Worm (Caenorhabditis elegans): ENCODE data around the gene grl-3.

The grl-3 gene

DNA sequence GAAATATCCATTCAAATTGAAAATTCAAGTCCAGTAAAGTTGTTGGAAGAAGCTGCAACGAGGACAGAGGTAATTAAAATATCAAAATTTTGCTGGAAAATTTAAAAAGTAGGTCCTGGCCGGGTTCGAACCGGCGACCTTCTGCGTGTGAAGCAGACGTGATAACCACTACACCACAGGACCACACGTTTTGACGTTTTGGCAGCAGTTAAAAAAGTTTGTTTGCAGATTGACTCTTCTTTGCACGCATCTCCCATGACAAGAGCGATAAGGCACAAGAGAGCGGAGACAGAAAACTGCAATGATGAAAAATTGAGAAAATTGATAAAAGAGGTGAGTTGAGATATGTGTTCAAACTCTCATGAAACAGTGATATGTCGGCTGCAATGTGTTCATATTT lies 814 bp downstream of the grl-3 start:
- TF ChIP-seq ham-2 (GFP tag; optimal IDR thresholded peaks at IDR 0.05): no peak
- no peak for TF ChIP-seq nhr-28 (tag; optimal IDR thresholded peaks at IDR 0.05)
- no peak for TF ChIP-seq drap-1 (GFP tag; optimal IDR thresholded peaks at IDR 0.05)
- TF ChIP-seq tbx-8 (GFP tag; optimal IDR thresholded peaks at IDR 0.05): no peak
- no peak for TF ChIP-seq zip-8 (tag; optimal IDR thresholded peaks at IDR 0.05)
- TF ChIP-seq ceh-39 (tag; optimal IDR thresholded peaks at IDR 0.05): no peak
- no peak for TF ChIP-seq unc-39 (tag; optimal IDR thresholded peaks at IDR 0.05)
- TF ChIP-seq mab-5 (tag; optimal IDR thresholded peaks at IDR 0.05): no peak
- no peak for TF ChIP-seq blmp-1 (tag; optimal IDR thresholded peaks at IDR 0.05)

DNA sequence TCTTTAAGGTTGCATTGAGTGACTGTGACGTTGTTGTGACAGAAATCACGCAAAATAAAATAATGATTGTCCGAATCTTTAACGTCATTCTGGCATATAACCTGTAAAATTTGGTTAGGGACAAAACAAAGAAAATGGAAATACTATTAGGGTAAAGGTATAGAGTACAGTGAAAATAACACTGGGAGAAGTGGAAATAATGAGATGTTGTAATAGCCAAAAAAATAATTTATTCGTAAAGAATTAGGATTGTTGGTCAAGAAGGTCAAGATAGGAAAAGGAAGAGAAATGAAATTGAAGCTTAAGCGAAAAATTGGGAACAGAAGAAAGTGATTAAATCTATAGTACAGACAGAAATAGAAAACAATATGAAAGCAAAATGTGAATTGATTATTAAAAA lies 3.7 kb downstream of the grl-3 start, which contains the start of gene deg-3:
Gene deg-3 (minus strand): TSS at position 101 of the 400 bp plus-strand sequence.
- TF ChIP-seq tbx-8 (GFP tag; optimal IDR thresholded peaks at IDR 0.05) (no peak), pha-4 (tag; optimal IDR thresholded peaks at IDR 0.05) (no peak), nhr-76 (tag; optimal IDR thresholded peaks at IDR 0.05) (no peak), ceh-43 (GFP tag; optimal IDR thresholded peaks at IDR 0.05) (no peak), nhr-2 (tag; optimal IDR thresholded peaks at IDR 0.05) (no peak)

DNA sequence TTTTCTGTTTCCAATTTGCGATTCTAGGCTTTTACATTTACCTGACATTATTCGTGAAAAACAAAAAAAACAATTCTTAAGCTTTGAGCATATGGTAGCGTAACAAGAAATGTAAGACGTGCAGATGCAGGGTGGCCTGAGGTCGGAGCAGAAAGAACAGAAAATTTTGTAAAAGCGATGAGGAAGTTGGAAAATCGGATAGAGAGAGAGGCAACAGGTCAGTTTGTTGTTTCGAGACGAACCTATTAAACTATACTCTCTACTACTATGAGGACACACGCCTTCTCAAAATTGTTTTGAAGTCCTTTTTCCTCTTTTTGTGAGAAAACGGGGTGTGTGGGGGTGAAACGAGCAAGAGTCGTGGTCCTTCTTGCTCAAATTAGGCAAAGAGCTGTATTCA lies 10.3 kb downstream of the grl-3 start, which contains the start of gene des-2:
Gene des-2 (minus strand): TSS at position 101 of the 400 bp plus-strand sequence.
- no peak for TF ChIP-seq lsy-2 (tag; optimal IDR thresholded peaks at IDR 0.05)
- no peak for TF ChIP-seq blmp-1 (tag; optimal IDR thresholded peaks at IDR 0.05)
- no peak for TF ChIP-seq unc-62 (GFP tag; optimal IDR thresholded peaks at IDR 0.05)
- TF ChIP-seq M03D4.4 (tag; optimal IDR thresholded peaks at IDR 0.05): no peak
- TF ChIP-seq zip-8 (tag; optimal IDR thresholded peaks at IDR 0.05): no peak
- TF ChIP-seq ces-1 (GFP tag; optimal IDR thresholded peaks at IDR 0.05): no peak
- no peak for TF ChIP-seq ztf-11 (tag; optimal IDR thresholded peaks at IDR 0.05)
- TF ChIP-seq nhr-76 (tag; optimal IDR thresholded peaks at IDR 0.05): no peak
- TF ChIP-seq unc-120 (tag; optimal IDR thresholded peaks at IDR 0.05; ENCODE audit: poor library complexity, severe bottlenecking): no peak
- TF ChIP-seq elt-3 (tag; optimal IDR thresholded peaks at IDR 0.05): no peak
- TF ChIP-seq pha-4 (tag; optimal IDR thresholded peaks at IDR 0.05): no peak
- TF ChIP-seq tbx-8 (GFP tag; optimal IDR thresholded peaks at IDR 0.05): no peak
- TF ChIP-seq sptf-1 (tag; optimal IDR thresholded peaks at IDR 0.05): no peak

DNA sequence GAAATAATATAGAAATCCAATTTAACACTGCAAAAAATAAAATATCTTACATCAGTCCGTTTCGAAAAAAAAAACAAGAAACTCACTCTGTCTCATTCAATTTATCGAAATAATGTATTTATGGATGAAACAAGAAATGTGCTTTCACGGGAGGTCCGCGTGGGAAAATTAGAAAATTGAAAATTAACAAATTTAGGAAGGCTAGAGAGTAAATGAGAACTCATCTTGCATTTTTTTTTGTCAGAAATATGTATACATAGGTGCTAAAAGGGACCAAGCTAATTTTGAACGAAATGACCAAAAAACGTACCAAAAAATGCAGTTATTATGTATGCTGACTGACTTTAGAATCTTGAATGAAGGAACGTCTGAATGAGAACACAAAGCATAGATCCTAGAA lies 13.3 kb downstream of the grl-3 start, which contains the start of gene T26H10.2:
Gene T26H10.2 (minus strand): TSS at position 101 of the 400 bp plus-strand sequence.
- TF ChIP-seq ces-1 (GFP tag; optimal IDR thresholded peaks at IDR 0.05): no peak
- TF ChIP-seq sem-2 (GFP tag; optimal IDR thresholded peaks at IDR 0.05): no peak
- no peak for TF ChIP-seq mep-1 (tag; optimal IDR thresholded peaks at IDR 0.05)
- TF ChIP-seq ceh-83 (GFP tag; optimal IDR thresholded peaks at IDR 0.05): no peak
- TF ChIP-seq elt-3 (tag; optimal IDR thresholded peaks at IDR 0.05): no peak
- TF ChIP-seq ham-2 (GFP tag; optimal IDR thresholded peaks at IDR 0.05): no peak
- no peak for TF ChIP-seq unc-120 (tag; optimal IDR thresholded peaks at IDR 0.05; ENCODE audit: poor library complexity, severe bottlenecking)
- TF ChIP-seq lin-13 (tag; optimal IDR thresholded peaks at IDR 0.05): no peak
- TF ChIP-seq bed-3 (GFP tag; optimal IDR thresholded peaks at IDR 0.05): no peak
- TF ChIP-seq mab-5 (tag; optimal IDR thresholded peaks at IDR 0.05): no peak
- TF ChIP-seq hlh-1 (tag; optimal IDR thresholded peaks at IDR 0.05): no peak
- TF ChIP-seq snpc-4 (tag; optimal IDR thresholded peaks at IDR 0.05): no peak
- no peak for TF ChIP-seq nhr-28 (tag; optimal IDR thresholded peaks at IDR 0.05)
- TF ChIP-seq ceh-39 (tag; optimal IDR thresholded peaks at IDR 0.05): no peak
- no peak for TF ChIP-seq mls-2 (tag; optimal IDR thresholded peaks at IDR 0.05)
- no peak for TF ChIP-seq lsy-2 (tag; optimal IDR thresholded peaks at IDR 0.05)
- TF ChIP-seq M03D4.4 (tag; optimal IDR thresholded peaks at IDR 0.05): no peak
- no peak for TF ChIP-seq nhr-12 (tag; optimal IDR thresholded peaks at IDR 0.05)

DNA sequence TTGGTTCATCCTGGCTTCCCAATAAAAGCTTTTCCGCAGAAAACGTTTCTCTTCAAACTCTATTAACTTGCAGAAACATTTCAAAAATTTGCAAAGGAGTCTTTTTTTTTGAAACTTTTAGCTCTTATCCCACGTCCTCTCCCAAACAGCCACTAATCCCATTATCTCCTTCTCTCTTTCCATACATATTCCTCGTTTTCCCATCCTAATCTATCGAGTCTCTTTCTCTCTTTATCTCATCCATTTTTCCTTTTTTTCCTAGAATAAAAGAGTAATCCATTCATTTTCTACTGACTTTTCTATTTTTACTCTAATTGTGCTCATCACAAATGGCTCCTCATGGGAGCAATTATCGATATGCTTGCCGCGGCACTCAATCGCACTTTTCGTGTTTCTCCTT lies 17.4 kb downstream of the grl-3 start:
- no peak for TF ChIP-seq sptf-1 (tag; optimal IDR thresholded peaks at IDR 0.05)
- peak; percentile 87 for TF ChIP-seq ces-1 (GFP tag; optimal IDR thresholded peaks at IDR 0.05)
- TF ChIP-seq elt-3 (tag; optimal IDR thresholded peaks at IDR 0.05): no peak
- TF ChIP-seq blmp-1 (tag; optimal IDR thresholded peaks at IDR 0.05): no peak
- TF ChIP-seq pha-4 (tag; optimal IDR thresholded peaks at IDR 0.05): no peak

DNA sequence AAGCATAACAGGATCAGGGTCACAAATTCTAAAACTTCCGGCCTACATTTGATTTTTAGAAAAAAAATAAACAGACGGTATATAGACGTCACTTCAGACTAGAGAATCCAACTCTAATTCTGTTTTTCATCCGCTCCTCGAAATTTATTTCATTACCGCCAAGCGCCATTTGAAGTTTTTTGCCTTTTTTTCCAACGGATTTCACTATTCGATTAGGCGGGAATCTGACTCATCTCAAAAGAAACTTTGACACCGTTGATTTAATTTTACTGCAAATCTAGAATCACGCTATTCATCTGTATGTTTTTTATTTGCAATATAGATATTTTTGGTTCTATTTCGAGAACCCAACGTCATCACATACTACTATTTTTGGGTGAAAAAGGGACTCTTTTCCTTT lies 19.5 kb downstream of the grl-3 start:
- TF ChIP-seq unc-39 (tag; optimal IDR thresholded peaks at IDR 0.05) (no peak), cnd-1 (tag; optimal IDR thresholded peaks at IDR 0.05) (no peak), lsy-2 (tag; optimal IDR thresholded peaks at IDR 0.05) (no peak), flh-1 (GFP tag; optimal IDR thresholded peaks at IDR 0.05) (no peak), hlh-1 (tag; optimal IDR thresholded peaks at IDR 0.05) (no peak), nhr-28 (tag; optimal IDR thresholded peaks at IDR 0.05) (no peak), elt-3 (tag; optimal IDR thresholded peaks at IDR 0.05) (no peak), unc-120 (tag; optimal IDR thresholded peaks at IDR 0.05; ENCODE audit: poor library complexity, severe bottlenecking) (no peak), ham-2 (GFP tag; optimal IDR thresholded peaks at IDR 0.05) (no peak), sptf-1 (tag; optimal IDR thresholded peaks at IDR 0.05) (no peak), mep-1 (tag; optimal IDR thresholded peaks at IDR 0.05) (no peak), nhr-2 (tag; optimal IDR thresholded peaks at IDR 0.05) (no peak), nhr-12 (tag; optimal IDR thresholded peaks at IDR 0.05) (no peak), mls-2 (tag; optimal IDR thresholded peaks at IDR 0.05) (no peak), elt-1 (tag; optimal IDR thresholded peaks at IDR 0.05; ENCODE audit: borderline replicate concordance, insufficient read depth) (no peak), ceh-83 (GFP tag; optimal IDR thresholded peaks at IDR 0.05) (no peak), mab-5 (tag; optimal IDR thresholded peaks at IDR 0.05) (no peak), zip-8 (tag; optimal IDR thresholded peaks at IDR 0.05) (no peak), lin-13 (tag; optimal IDR thresholded peaks at IDR 0.05) (no peak)
